Worm (Caenorhabditis elegans) whole organism, L3 larva: ENCODE data around the gene F13H8.3.

Experiments used
- ceh-16 ChIP-seq: sonication (generic microtip); optimal IDR thresholded peaks from 2 replicates; lab custom pipeline; 2017; ENCODE audit warnings: missing biosample characterization, missing genetic modification characterization
- egl-27 ChIP-seq: sonication (generic microtip); optimal IDR thresholded peaks from 4 replicates; lab custom pipeline; 2017; ENCODE audit warnings: missing biosample characterization, missing genetic modification reagents, missing genetic modification characterization
- elt-2 ChIP-seq: sonication (generic microtip); optimal IDR thresholded peaks from 2 replicates; lab custom pipeline; 2016; ENCODE audit warnings: missing genetic modification reagents, mild to moderate bottlenecking, missing genetic modification characterization, missing compliant biosample characterization
- nhr-76 ChIP-seq: fragments of 150-350 bp; sonication (generic microtip); optimal IDR thresholded peaks from 5 replicates; lab custom pipeline; 2014; ENCODE audit warnings: missing biosample characterization, missing genetic modification characterization
- unc-62 ChIP-seq: fragments of 150-350 bp; sonication (generic microtip); optimal IDR thresholded peaks from 4 replicates; lab custom pipeline; 2014; ENCODE audit warnings: missing biosample characterization, missing genetic modification reagents, missing genetic modification characterization
- zag-1 ChIP-seq: fragments of 150-350 bp; optimal IDR thresholded peaks from 2 replicates; lab custom pipeline; 2014; ENCODE audit warnings: missing biosample characterization, missing genetic modification characterization
- ztf-11 ChIP-seq: fragments of 150-350 bp; optimal IDR thresholded peaks from 2 replicates; lab custom pipeline; 2014; ENCODE audit warnings: missing biosample characterization, missing genetic modification characterization

DNA sequence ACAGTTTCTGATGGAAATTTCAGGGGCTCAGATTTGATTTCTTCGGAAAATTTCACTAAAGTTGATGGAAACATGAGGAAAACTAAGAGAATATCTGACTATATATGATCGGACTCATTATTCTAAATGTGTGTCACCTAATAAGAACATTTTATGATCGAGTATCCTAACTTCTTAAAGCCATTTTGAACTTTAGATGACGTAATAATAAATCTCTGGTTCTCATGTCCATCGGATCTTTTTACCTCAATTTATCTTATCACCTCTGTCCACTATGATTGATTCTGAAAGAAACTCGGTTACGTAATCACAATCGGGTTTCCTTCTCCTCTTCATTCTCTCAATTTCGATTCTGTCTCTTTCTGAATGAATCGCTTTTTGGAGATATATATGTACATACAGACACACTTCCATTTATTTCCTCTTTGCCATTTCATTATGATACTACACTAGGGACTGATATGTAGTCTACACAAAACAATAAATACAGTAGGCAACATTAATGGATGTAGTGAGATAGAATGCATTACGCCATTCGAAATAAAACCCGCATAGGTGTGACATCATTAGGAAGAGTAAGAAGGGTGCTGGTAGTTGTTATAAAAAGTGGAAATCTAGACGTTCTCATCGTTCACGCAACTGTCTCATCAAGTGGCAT, 6.4 kb upstream of the F13H8.3 start:
- TF ChIP-seq unc-62 (GFP tag; lab: Kevin White, UChicago) (no peak), ztf-11 (no peak), zag-1 (tag; lab: Kevin White, UChicago) (no peak), elt-2 (no peak), nhr-76 (tag; lab: Kevin White, UChicago) (no peak), egl-27 (no peak), ceh-16 (tag; lab: Kevin White, UChicago) (no peak)
